Worm (Caenorhabditis elegans) whole organism, midembryonic: Measurements from ENCODE around the gene ceh-54.

ENCODE experiments used
- T22C8.4 ChIP-seq: fragments of 200-800 bp; sonication (Bioruptor generic); IDR thresholded peaks from 2 replicates; pipeline ENCODE4 v1.3.6; 2022; ENCODE audit warnings: missing genetic modification characterization, missing compliant biosample characterization
- cog-1 ChIP-seq: sonication (generic microtip); optimal IDR thresholded peaks from 2 replicates; lab custom pipeline; 2016; ENCODE audit warnings: missing genetic modification characterization, missing compliant biosample characterization
- flt-1 ChIP-seq: fragments of 200-800 bp; sonication (Bioruptor generic); IDR thresholded peaks from 2 replicates; pipeline ENCODE4 v1.3.6; 2022; ENCODE audit warnings: missing genetic modification characterization, missing compliant biosample characterization
- klf-2 ChIP-seq: fragments of 200-800 bp; sonication (Bioruptor generic); conservative IDR thresholded peaks from 2 replicates; pipeline ENCODE4 v1.3.6; 2022; ENCODE audit warnings: missing genetic modification reagents, missing genetic modification characterization, missing compliant biosample characterization
- med-1 ChIP-seq: sonication (generic microtip); optimal IDR thresholded peaks from 2 replicates; lab custom pipeline; 2017; ENCODE audit warnings: missing genetic modification characterization, mild to moderate bottlenecking, missing compliant biosample characterization, antibody characterized with exemption, missing genetic modification reagents; ENCODE audit not compliant: insufficient read depth
- ref-1 ChIP-seq: fragments of 200-800 bp; sonication (Bioruptor generic); conservative IDR thresholded peaks from 2 replicates; pipeline ENCODE4 v1.3.6; 2022; ENCODE audit warnings: missing genetic modification reagents, missing genetic modification characterization, missing compliant biosample characterization
- tab-1 ChIP-seq: fragments of 200-800 bp; sonication (Bioruptor generic); IDR thresholded peaks from 2 replicates; pipeline ENCODE4 v1.3.6; 2022; ENCODE audit warnings: missing genetic modification characterization, missing compliant biosample characterization
- ztf-23 ChIP-seq: fragments of 200-800 bp; sonication (Bioruptor generic); IDR thresholded peaks from 2 replicates; pipeline ENCODE4 v1.3.6; 2022; ENCODE audit warnings: missing genetic modification reagents, missing genetic modification characterization, missing compliant biosample characterization
- ztf-29 ChIP-seq: fragments of 200-800 bp; sonication (Bioruptor generic); IDR thresholded peaks from 2 replicates; pipeline ENCODE4 v1.3.6; 2022; ENCODE audit warnings: missing genetic modification reagents, missing genetic modification characterization, missing compliant biosample characterization

Gene ceh-54

ce11 chrX:6175829-6176228 is 18.2 kb downstream of the ceh-54 start, which contains the start of gene T25B2.3:
Gene T25B2.3, plus strand, starts transcription at chrX:6176129.
- no peak for TF ChIP-seq cog-1 (tag; lab: Kevin White, UChicago)
- TF ChIP-seq ref-1 (GFP tag; lab: Robert Waterston, UW), result no peak
- no peak for TF ChIP-seq T22C8.4
- no peak for TF ChIP-seq ztf-29 (GFP tag; lab: Robert Waterston, UW)
- TF ChIP-seq flt-1, result no peak
- TF ChIP-seq ztf-23, result no peak
- TF ChIP-seq tab-1 (GFP tag; lab: Robert Waterston, UW), result no peak
- no peak for TF ChIP-seq klf-2 (GFP tag; lab: Robert Waterston, UW)
- no peak for TF ChIP-seq med-1 (GFP tag; lab: Kevin White, UChicago)

DNA sequence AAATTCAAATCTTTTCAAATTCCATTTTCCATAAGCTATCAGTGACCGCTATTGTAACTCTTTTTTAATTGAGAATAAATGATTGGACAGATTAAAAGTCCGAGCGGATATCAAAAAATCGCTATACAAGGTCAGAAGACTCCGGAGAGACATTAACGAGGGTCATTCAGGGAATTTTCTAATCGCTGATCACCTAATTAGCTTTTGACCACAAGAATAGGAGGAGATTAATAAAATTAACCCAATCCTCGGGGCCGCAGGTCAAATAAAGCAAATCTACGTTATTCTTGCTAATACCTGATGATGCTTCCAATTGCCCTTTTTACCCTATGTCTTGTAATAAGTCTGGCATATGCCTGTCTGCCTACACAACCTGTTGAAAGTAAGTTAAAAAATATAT is 20.4 kb downstream of the ceh-54 start, which contains the start of gene T25B2.1:
T25B2.1 (plus strand) TSS at position 301 of the 400 bp plus-strand sequence.
- TF ChIP-seq ztf-29 (GFP tag; lab: Robert Waterston, UW) (no peak), T22C8.4 (no peak), ztf-23 (no peak), med-1 (GFP tag; lab: Kevin White, UChicago) (no peak), klf-2 (GFP tag; lab: Robert Waterston, UW) (no peak), flt-1 (no peak), tab-1 (GFP tag; lab: Robert Waterston, UW) (no peak), ref-1 (GFP tag; lab: Robert Waterston, UW) (no peak), cog-1 (tag; lab: Kevin White, UChicago) (no peak)

ce11 chrX:6169252-6169651 is 24.8 kb downstream of the ceh-54 start, which contains the start of gene T25B2.2:
Gene T25B2.2, plus strand, starts transcription at chrX:6169643.
- TF ChIP-seq med-1 (GFP tag; lab: Kevin White, UChicago), result no peak
- no peak for TF ChIP-seq ztf-29 (GFP tag; lab: Robert Waterston, UW)

DNA sequence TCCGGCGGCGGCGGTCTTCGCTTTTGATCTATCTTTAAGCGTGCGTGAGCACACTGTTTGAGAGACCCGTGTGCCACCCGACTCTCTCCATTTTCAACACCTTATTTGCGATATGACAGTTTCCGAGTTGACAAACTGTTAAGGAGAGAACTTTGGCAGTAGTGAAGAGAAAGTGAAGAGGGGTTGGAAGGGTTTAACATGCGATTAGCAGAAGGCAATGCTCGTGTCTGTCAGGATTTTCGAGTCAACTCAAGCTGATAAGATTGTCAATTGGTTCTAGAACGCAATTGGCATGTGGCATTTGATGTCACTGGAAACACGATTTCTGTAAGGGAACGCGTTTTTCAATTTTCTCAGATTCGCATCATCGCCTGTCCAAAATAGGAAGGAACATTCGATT is 26.7 kb downstream of the ceh-54 start:
- TF ChIP-seq flt-1 (no peak), ztf-29 (GFP tag; lab: Robert Waterston, UW) (no peak), ztf-23 (no peak), klf-2 (GFP tag; lab: Robert Waterston, UW) (no peak), med-1 (GFP tag; lab: Kevin White, UChicago) (no peak), ref-1 (GFP tag; lab: Robert Waterston, UW) (no peak), T22C8.4 (no peak), cog-1 (tag; lab: Kevin White, UChicago) (no peak), tab-1 (GFP tag; lab: Robert Waterston, UW) (no peak)

ce11 chrX:6162037-6162436 is 32.0 kb downstream of the ceh-54 start:
- TF ChIP-seq cog-1 (tag; lab: Kevin White, UChicago) (no peak), med-1 (GFP tag; lab: Kevin White, UChicago) (no peak), ref-1 (GFP tag; lab: Robert Waterston, UW) (no peak)

DNA sequence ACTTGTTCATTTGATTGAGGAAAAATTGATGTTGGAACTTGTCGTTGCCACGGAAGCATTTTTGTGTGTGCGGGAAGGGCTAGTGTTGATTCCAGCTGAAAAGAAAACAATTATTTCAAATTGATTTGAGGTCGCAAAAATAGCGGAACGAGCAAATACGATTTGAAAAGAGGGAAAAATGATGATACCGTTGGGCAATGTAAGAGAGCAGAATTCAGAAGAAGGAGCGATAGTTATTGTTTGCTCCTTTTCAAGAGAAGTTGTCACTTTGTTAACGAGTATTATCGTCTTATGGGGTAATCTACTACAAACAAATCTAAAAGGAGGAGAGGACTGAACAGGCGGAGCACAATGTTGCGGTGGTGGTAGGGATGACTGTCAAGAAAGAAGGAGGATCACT is 33.6 kb downstream of the ceh-54 start, which contains the start of gene odd-2:
odd-2 (minus strand) TSS at position 101 of the 400 bp plus-strand sequence.
- TF ChIP-seq ztf-23 (no peak), ref-1 (GFP tag; lab: Robert Waterston, UW) (no peak), tab-1 (GFP tag; lab: Robert Waterston, UW) (no peak)

DNA sequence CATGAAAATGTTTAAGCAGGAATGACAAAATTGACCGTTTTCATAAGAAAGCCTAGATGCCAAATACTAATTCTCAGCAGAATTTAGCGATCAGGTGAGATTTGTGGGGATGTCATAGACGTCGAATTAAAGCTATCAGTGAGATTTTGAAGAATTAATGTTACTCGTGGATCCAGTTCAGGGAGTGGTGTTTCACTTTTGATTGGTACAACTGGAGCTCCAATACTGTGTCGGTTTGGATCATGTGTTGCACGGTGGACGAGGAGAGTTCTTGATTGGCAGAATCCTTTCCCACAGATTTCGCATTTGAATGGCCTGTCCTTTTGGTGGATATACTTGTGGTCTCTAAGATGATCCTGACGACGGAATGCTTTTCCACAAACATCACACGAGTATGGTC is 34.5 kb downstream of the ceh-54 start:
- TF ChIP-seq T22C8.4 (no peak), ztf-29 (GFP tag; lab: Robert Waterston, UW) (no peak), ztf-23 (no peak), klf-2 (GFP tag; lab: Robert Waterston, UW) (no peak), med-1 (GFP tag; lab: Kevin White, UChicago) (no peak), cog-1 (tag; lab: Kevin White, UChicago) (no peak), ref-1 (GFP tag; lab: Robert Waterston, UW) (no peak), flt-1 (no peak), tab-1 (GFP tag; lab: Robert Waterston, UW) (no peak)

ce11 chrX:6157411-6157916 is 36.6 kb downstream of the ceh-54 start:
- TF ChIP-seq klf-2 (GFP tag; lab: Robert Waterston, UW), result no peak
- no peak for TF ChIP-seq tab-1 (GFP tag; lab: Robert Waterston, UW)
- TF ChIP-seq med-1 (GFP tag; lab: Kevin White, UChicago), result no peak
- TF ChIP-seq T22C8.4, result no peak
- TF ChIP-seq cog-1 (tag; lab: Kevin White, UChicago), result no peak
- TF ChIP-seq ref-1 (GFP tag; lab: Robert Waterston, UW), result no peak
- no peak for TF ChIP-seq ztf-29 (GFP tag; lab: Robert Waterston, UW)
- TF ChIP-seq ztf-23, result no peak
- TF ChIP-seq flt-1, result no peak

DNA sequence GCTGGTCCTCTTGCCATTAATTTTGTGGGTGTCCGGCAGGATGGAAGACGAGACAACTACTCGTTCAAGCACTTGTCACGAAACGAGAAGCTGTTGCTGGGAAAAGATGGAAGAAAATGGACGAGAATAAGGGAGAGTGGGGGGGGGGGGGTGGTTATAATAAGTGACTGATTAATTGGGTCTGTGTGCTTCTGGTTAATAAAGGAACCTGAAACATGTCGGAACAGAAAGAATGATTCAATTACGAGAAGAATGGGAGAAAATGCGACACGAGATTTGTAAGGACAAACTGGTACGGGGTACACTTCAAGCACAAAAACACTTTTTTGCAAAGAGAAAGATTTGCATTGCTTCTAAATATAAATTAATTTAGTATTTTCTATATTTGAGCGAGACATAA is 38.6 kb downstream of the ceh-54 start:
- no peak for TF ChIP-seq ztf-29 (GFP tag; lab: Robert Waterston, UW)
- no peak for TF ChIP-seq med-1 (GFP tag; lab: Kevin White, UChicago)
- no peak for TF ChIP-seq klf-2 (GFP tag; lab: Robert Waterston, UW)
- no peak for TF ChIP-seq cog-1 (tag; lab: Kevin White, UChicago)
- no peak for TF ChIP-seq T22C8.4

- TF ChIP-seq T22C8.4, result no peak
- TF ChIP-seq tab-1 (GFP tag; lab: Robert Waterston, UW), result no peak
- TF ChIP-seq med-1 (GFP tag; lab: Kevin White, UChicago), result no peak
- no peak for TF ChIP-seq flt-1
- no peak for TF ChIP-seq ztf-23
- no peak for TF ChIP-seq ref-1 (GFP tag; lab: Robert Waterston, UW)
- TF ChIP-seq klf-2 (GFP tag; lab: Robert Waterston, UW), result no peak
- TF ChIP-seq ztf-29 (GFP tag; lab: Robert Waterston, UW), result no peak
- no peak for TF ChIP-seq cog-1 (tag; lab: Kevin White, UChicago)
Observed at ce11 chrX:6150949-6151519, 43.0 kb downstream of the ceh-54 start.
